Worm (Caenorhabditis elegans): ENCODE results near the gene srw-3.

DNA sequence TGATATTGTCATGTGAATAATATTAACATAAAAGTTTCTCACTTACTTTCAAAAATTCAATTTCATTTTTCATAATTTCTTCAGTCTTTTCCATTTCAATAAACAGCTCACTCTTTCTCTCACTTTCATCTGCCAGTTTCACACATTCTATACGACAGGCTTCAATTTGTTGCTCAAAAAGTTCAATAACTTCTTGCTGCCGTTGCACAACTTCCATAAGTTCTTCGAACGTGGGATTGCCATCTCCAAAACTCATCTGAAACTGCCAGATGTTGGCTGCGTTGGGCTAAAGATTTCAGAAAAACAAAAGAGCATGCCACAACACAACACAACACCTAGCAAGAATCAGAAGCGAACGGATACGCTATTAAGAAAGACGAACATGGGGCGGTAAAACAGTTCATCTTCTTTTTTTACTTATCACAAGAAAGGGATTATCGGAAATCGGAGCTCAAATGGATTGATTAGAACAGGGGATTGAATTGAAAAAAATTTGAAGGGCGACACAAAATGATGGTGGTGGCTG is 27.9 kb downstream of the srw-3 start:
- TF ChIP-seq sdz-38 (tag; optimal IDR thresholded peaks at IDR 0.05) (no peak), ama-1 (optimal IDR thresholded peaks at IDR 0.05) (no peak), ama-1 (GFP tag; optimal IDR thresholded peaks at IDR 0.05) (peak in 1 of 2 experiments; percentile 43), T07F8.4 (tag; optimal IDR thresholded peaks at IDR 0.05) (no peak), pbrm-1 (GFP tag; IDR thresholded peaks at IDR 0.05) (0 out of 2 replicates have a peak, but pooled peaks have one; percentile 32)

Data from whole organism, young adult.